Fruit fly (Drosophila melanogaster) whole organism, adult: ENCODE results near the gene CG9676.

Source experiments
- cnc ChIP-seq, 2 experiments: fragments of >200 bp; optimal IDR thresholded peaks; 2 replicates each; lab custom pipeline; 2017
- kay ChIP-seq: fragments of 200-800 bp; sonication (Bioruptor generic); peaks from one replicate; lab custom pipeline; 2016; ENCODE audit warnings: missing biosample characterization, missing genetic modification characterization, borderline replicate concordance

- TF ChIP-seq kay (no peak), cnc (optimal IDR thresholded peaks at IDR 0.05; lab: Kevin White, UChicago) (no peak)
Observed at dm6 chrX:16654931-16655409, 45.0 kb downstream of the CG9676 start, which contains the start of the genes Nemp and r.
